Fruit fly (Drosophila melanogaster) whole organism, adult: ENCODE measurements around the gene CG10958.

ENCODE experiments used
- CG14711 ChIP-seq: fragments of 200-800 bp; sonication (Bioruptor generic); optimal IDR thresholded peaks from 2 replicates; lab custom pipeline; 2018; ENCODE audit warnings: missing biosample characterization, mild to moderate bottlenecking, missing genetic modification characterization, moderate library complexity
- CG5204 ChIP-seq: fragments of 200-800 bp; sonication (Bioruptor generic); optimal IDR thresholded peaks from 2 replicates; lab custom pipeline; 2016; ENCODE audit warnings: missing biosample characterization, missing genetic modification characterization
- Hr96 ChIP-seq: fragments of 200-800 bp; sonication (Bioruptor generic); optimal IDR thresholded peaks from 2 replicates; lab custom pipeline; 2016; ENCODE audit warnings: missing biosample characterization, missing genetic modification characterization
- Mnt ChIP-seq: fragments of 200-800 bp; sonication (Bioruptor generic); optimal IDR thresholded peaks from 2 replicates; lab custom pipeline; 2016; ENCODE audit warnings: missing biosample characterization, mild to moderate bottlenecking, missing genetic modification characterization
- bab1 ChIP-seq: fragments of 200-800 bp; sonication (Bioruptor generic); optimal IDR thresholded peaks from 3 replicates; lab custom pipeline; 2019; ENCODE audit warnings: missing biosample characterization, mild to moderate bottlenecking, missing genetic modification characterization, moderate library complexity
- cic ChIP-seq: fragments of 200-800 bp; sonication (Bioruptor generic); optimal IDR thresholded peaks from 2 replicates; lab custom pipeline; 2017; ENCODE audit warnings: missing biosample characterization, mild to moderate bottlenecking, missing genetic modification characterization, moderate library complexity
- cnc ChIP-seq, 2 experiments: fragments of >200 bp; optimal IDR thresholded peaks; 2 replicates each; lab custom pipeline; 2017
- kay ChIP-seq: fragments of 200-800 bp; sonication (Bioruptor generic); peaks from one replicate; lab custom pipeline; 2016; ENCODE audit warnings: missing biosample characterization, missing genetic modification characterization, borderline replicate concordance
- ovo ChIP-seq: fragments of 200-800 bp; sonication (Bioruptor generic); optimal IDR thresholded peaks from 2 replicates; lab custom pipeline; 2016; ENCODE audit warnings: missing biosample characterization, missing genetic modification characterization
- tj ChIP-seq: fragments of 200-800 bp; sonication (Bioruptor generic); optimal IDR thresholded peaks from 3 replicates; lab custom pipeline; 2017; ENCODE audit warnings: missing biosample characterization, mild to moderate bottlenecking, missing genetic modification characterization, moderate library complexity
- toe ChIP-seq: fragments of 200-800 bp; sonication (Bioruptor generic); optimal IDR thresholded peaks from 2 replicates; lab custom pipeline; 2016; ENCODE audit warnings: missing biosample characterization, missing genetic modification characterization

- TF ChIP-seq tj, result no peak
- no peak for TF ChIP-seq Mnt (GFP tag; lab: Kevin White, UChicago)
- TF ChIP-seq Hr96, result no peak
- no peak for TF ChIP-seq ovo
- no peak for TF ChIP-seq cic
- no peak for TF ChIP-seq CG5204 (GFP tag; lab: Kevin White, UChicago)
- TF ChIP-seq bab1 (GFP tag; lab: Kevin White, UChicago), result no peak
- TF ChIP-seq CG14711, result no peak
- no peak for TF ChIP-seq cnc (optimal IDR thresholded peaks at IDR 0.05; lab: Kevin White, UChicago)
- no peak for TF ChIP-seq kay (GFP tag; lab: Kevin White, UChicago)
- TF ChIP-seq toe (GFP tag; lab: Kevin White, UChicago), result no peak
Measured at dm6 chrX:8140707-8141106, 8.6 kb downstream of the CG10958 start.
